Fruit fly (Drosophila melanogaster) whole organism, embryonic: ENCODE results near the gene CG45544.

ENCODE experiments used
- Ada2b ChIP-seq: fragments of 200-800 bp; sonication (Bioruptor generic); IDR thresholded peaks from 2 replicates; pipeline ENCODE4 v1.3.6; 2022; ENCODE audit warnings: missing biosample characterization, missing genetic modification characterization
- Asciz ChIP-seq: fragments of 200-800 bp; sonication (Bioruptor generic); optimal IDR thresholded peaks from 2 replicates; lab custom pipeline; 2017; ENCODE audit warnings: missing biosample characterization, mild to moderate bottlenecking, missing genetic modification characterization, missing genetic modification reagents
- CG10267 ChIP-seq: fragments of 200-800 bp; sonication (Bioruptor generic); optimal IDR thresholded peaks from 2 replicates; lab custom pipeline; 2018; ENCODE audit warnings: missing biosample characterization, mild to moderate bottlenecking, missing genetic modification characterization, moderate library complexity
- CG11093 ChIP-seq: fragments of 200-800 bp; sonication (Bioruptor generic); IDR thresholded peaks from 3 replicates; pipeline ENCODE4 v1.3.6; 2022; ENCODE audit warnings: missing biosample characterization, missing genetic modification characterization
- CG1233 ChIP-seq: fragments of 200-800 bp; sonication (Bioruptor generic); optimal IDR thresholded peaks from 4 replicates; lab custom pipeline; 2018; ENCODE audit warnings: missing biosample characterization, mild to moderate bottlenecking, missing genetic modification characterization
- CG15601 ChIP-seq: fragments of 200-800 bp; sonication (Bioruptor generic); optimal IDR thresholded peaks from 3 replicates; lab custom pipeline; 2019; ENCODE audit warnings: missing biosample characterization, mild to moderate bottlenecking, missing genetic modification characterization, moderate library complexity
- CG17361 ChIP-seq: fragments of 200-800 bp; sonication (Bioruptor generic); IDR thresholded peaks from 3 replicates; pipeline ENCODE4 v1.3.6; 2022; ENCODE audit warnings: missing biosample characterization, missing genetic modification characterization
- CG18599 ChIP-seq: fragments of 200-800 bp; sonication (Bioruptor generic); optimal IDR thresholded peaks from 3 replicates; lab custom pipeline; 2017; ENCODE audit warnings: missing biosample characterization, missing genetic modification characterization, mild to moderate bottlenecking, moderate library complexity, missing genetic modification reagents
- CG3065 ChIP-seq: fragments of 200-800 bp; sonication (Bioruptor generic); optimal IDR thresholded peaks from 2 replicates; lab custom pipeline; 2016; ENCODE audit warnings: missing biosample characterization, missing genetic modification characterization
- CG31441 ChIP-seq: fragments of 200-800 bp; sonication (Bioruptor generic); IDR thresholded peaks from 2 replicates; pipeline ENCODE4 v1.3.6; 2022; ENCODE audit warnings: missing biosample characterization, missing genetic modification characterization
- CG4360 ChIP-seq: fragments of 200-800 bp; sonication (Bioruptor generic); IDR thresholded peaks from 2 replicates; pipeline ENCODE4 v1.3.6; 2022; ENCODE audit warnings: missing biosample characterization, missing genetic modification characterization
- CG5180 ChIP-seq: fragments of 200-800 bp; sonication (Bioruptor generic); optimal IDR thresholded peaks from 3 replicates; lab custom pipeline; 2017; ENCODE audit warnings: missing biosample characterization, missing genetic modification characterization, mild to moderate bottlenecking, moderate library complexity, missing genetic modification reagents
- CG5953 ChIP-seq: fragments of 200-800 bp; sonication (Bioruptor generic); IDR thresholded peaks from 2 replicates; pipeline ENCODE4 v1.3.6; 2022; ENCODE audit warnings: missing biosample characterization, missing genetic modification characterization
- CG6175 ChIP-seq: fragments of 200-800 bp; sonication (Bioruptor generic); IDR thresholded peaks from 3 replicates; pipeline ENCODE4 v1.3.6; 2022; ENCODE audit warnings: missing biosample characterization, missing genetic modification characterization
- CG6272 ChIP-seq: fragments of 200-800 bp; sonication (Bioruptor generic); IDR thresholded peaks from 2 replicates; pipeline ENCODE4 v1.3.6; 2022; ENCODE audit warnings: missing biosample characterization, missing genetic modification characterization
- CG6654 ChIP-seq: fragments of 200-800 bp; sonication (Bioruptor generic); optimal IDR thresholded peaks from 2 replicates; lab custom pipeline; 2017; ENCODE audit warnings: missing biosample characterization, mild to moderate bottlenecking, missing genetic modification characterization
- CG7556 ChIP-seq: fragments of 200-800 bp; sonication (Bioruptor generic); optimal IDR thresholded peaks from 2 replicates; lab custom pipeline; 2017; ENCODE audit warnings: missing biosample characterization, mild to moderate bottlenecking, missing genetic modification characterization
- CG8944 ChIP-seq: fragments of 200-800 bp; sonication (Bioruptor generic); optimal IDR thresholded peaks from 3 replicates; lab custom pipeline; 2016; ENCODE audit warnings: missing biosample characterization, missing genetic modification characterization
- CG9609 ChIP-seq: fragments of 200-800 bp; sonication (Bioruptor generic); optimal IDR thresholded peaks from 3 replicates; lab custom pipeline; 2016; ENCODE audit warnings: missing biosample characterization, missing genetic modification characterization
- CHES-1-like ChIP-seq: fragments of 200-800 bp; sonication (Bioruptor generic); optimal IDR thresholded peaks from 2 replicates; lab custom pipeline; 2016; ENCODE audit warnings: missing biosample characterization, missing genetic modification characterization
- CoRest ChIP-seq: fragments of 200-800 bp; sonication (Bioruptor generic); optimal IDR thresholded peaks from 3 replicates; lab custom pipeline; 2018; ENCODE audit warnings: missing biosample characterization, mild to moderate bottlenecking, missing genetic modification characterization, moderate library complexity
- Dad ChIP-seq: fragments of 200-800 bp; sonication (Bioruptor generic); optimal IDR thresholded peaks from 3 replicates; lab custom pipeline; 2016; ENCODE audit warnings: missing biosample characterization, missing genetic modification characterization
- Dek ChIP-seq: fragments of 200-800 bp; sonication (Bioruptor generic); optimal IDR thresholded peaks from 3 replicates; lab custom pipeline; 2019; ENCODE audit warnings: missing biosample characterization, mild to moderate bottlenecking, missing genetic modification characterization, moderate library complexity
- Dp ChIP-seq: fragments of 200-800 bp; sonication (Bioruptor generic); optimal IDR thresholded peaks from 2 replicates; lab custom pipeline; 2018; ENCODE audit warnings: missing biosample characterization, mild to moderate bottlenecking, missing genetic modification characterization, moderate library complexity
- Hr3 ChIP-seq: fragments of 200-800 bp; sonication (Bioruptor generic); optimal IDR thresholded peaks from 3 replicates; lab custom pipeline; 2016; ENCODE audit warnings: missing biosample characterization, missing genetic modification characterization
- Hsf ChIP-seq: fragments of 200-800 bp; sonication (Bioruptor generic); optimal IDR thresholded peaks from 3 replicates; lab custom pipeline; 2016; ENCODE audit warnings: missing biosample characterization, missing genetic modification characterization
- NFAT ChIP-seq: fragments of 200-800 bp; sonication (Bioruptor generic); IDR thresholded peaks from 2 replicates; pipeline ENCODE4 v1.3.6; 2022; ENCODE audit warnings: missing biosample characterization, missing genetic modification characterization
- NfI ChIP-seq: fragments of 200-800 bp; sonication (Bioruptor generic); optimal IDR thresholded peaks from 3 replicates; lab custom pipeline; 2018; ENCODE audit warnings: missing biosample characterization, mild to moderate bottlenecking, missing genetic modification characterization, moderate library complexity
- Oli ChIP-seq: fragments of 200-800 bp; sonication (Bioruptor generic); optimal IDR thresholded peaks from 2 replicates; lab custom pipeline; 2018; ENCODE audit warnings: missing biosample characterization, mild to moderate bottlenecking, missing genetic modification characterization, moderate library complexity
- Rfx ChIP-seq: fragments of 200-800 bp; sonication (Bioruptor generic); IDR thresholded peaks from 2 replicates; pipeline ENCODE4 v1.3.6; 2022; ENCODE audit warnings: missing biosample characterization, missing genetic modification characterization
- Sox102F ChIP-seq: fragments of 200-800 bp; sonication (Bioruptor generic); optimal IDR thresholded peaks from 2 replicates; lab custom pipeline; 2018; ENCODE audit warnings: missing biosample characterization, mild to moderate bottlenecking, missing genetic modification characterization, moderate library complexity
- Sry-δ ChIP-seq: fragments of 200-800 bp; sonication (Bioruptor generic); optimal IDR thresholded peaks from 2 replicates; lab custom pipeline; 2016; ENCODE audit warnings: missing biosample characterization, missing genetic modification characterization
- ara ChIP-seq: fragments of 200-800 bp; sonication (Bioruptor generic); IDR thresholded peaks from 2 replicates; pipeline ENCODE4 v1.3.6; 2022; ENCODE audit warnings: missing biosample characterization, missing genetic modification characterization
- ato ChIP-seq: fragments of 200-800 bp; sonication (Bioruptor generic); IDR thresholded peaks from 2 replicates; pipeline ENCODE4 v1.3.6; 2022; ENCODE audit warnings: missing biosample characterization, missing genetic modification characterization; ENCODE audit not compliant: partially characterized antibody
- cg ChIP-seq: fragments of 200-800 bp; sonication (Bioruptor generic); optimal IDR thresholded peaks from 3 replicates; lab custom pipeline; 2019; ENCODE audit warnings: missing biosample characterization, mild to moderate bottlenecking, missing genetic modification characterization, moderate library complexity
- croc ChIP-seq: fragments of 200-800 bp; sonication (Bioruptor generic); conservative IDR thresholded peaks from 3 replicates; pipeline ENCODE4 v1.3.6; 2022; ENCODE audit warnings: missing biosample characterization, missing genetic modification characterization
- da ChIP-seq: fragments of 200-800 bp; sonication (Bioruptor generic); optimal IDR thresholded peaks from 2 replicates; lab custom pipeline; 2016; ENCODE audit warnings: missing biosample characterization, missing genetic modification characterization
- emc ChIP-seq: fragments of 200-800 bp; sonication (Bioruptor generic); optimal IDR thresholded peaks from 2 replicates; lab custom pipeline; 2016; ENCODE audit warnings: missing biosample characterization, missing genetic modification characterization
- gcm ChIP-seq: fragments of 200-800 bp; sonication (Bioruptor generic); optimal IDR thresholded peaks from 2 replicates; lab custom pipeline; 2019; ENCODE audit warnings: missing biosample characterization, mild to moderate bottlenecking, missing genetic modification characterization, moderate library complexity
- inv ChIP-seq: fragments of 200-800 bp; sonication (Bioruptor generic); IDR thresholded peaks from 2 replicates; pipeline ENCODE4 v1.3.6; 2022; ENCODE audit warnings: missing biosample characterization, missing genetic modification characterization; ENCODE audit not compliant: partially characterized antibody
- jing ChIP-seq: fragments of 200-800 bp; sonication (Bioruptor generic); optimal IDR thresholded peaks from 2 replicates; lab custom pipeline; 2018; ENCODE audit warnings: missing biosample characterization, mild to moderate bottlenecking, missing genetic modification characterization
- klu ChIP-seq: fragments of 200-800 bp; sonication (Bioruptor generic); IDR thresholded peaks from 2 replicates; pipeline ENCODE4 v1.3.6; 2022; ENCODE audit warnings: missing biosample characterization, missing genetic modification characterization
- lbe ChIP-seq: fragments of 200-800 bp; sonication (Bioruptor generic); optimal IDR thresholded peaks from 2 replicates; lab custom pipeline; 2016; ENCODE audit warnings: missing biosample characterization, mild to moderate bottlenecking, missing genetic modification characterization
- nom ChIP-seq: fragments of 200-800 bp; sonication (Bioruptor generic); optimal IDR thresholded peaks from 2 replicates; lab custom pipeline; 2017; ENCODE audit warnings: missing biosample characterization, missing genetic modification characterization, mild to moderate bottlenecking, moderate library complexity, missing genetic modification reagents
- pan ChIP-seq, 4 experiments: fragments of >200 bp in 3 of 4; fragments of 200-800 bp in 1 of 4; sonication (Bioruptor generic) in 1 of 4; optimal IDR thresholded peaks in 3 of 4; IDR thresholded peaks in 1 of 4; 2 replicates each; pipeline versions ENCODE4 v1.3.6 to Lab custom; 2017 to 2022; ENCODE audit warnings: missing biosample characterization in 2 of 4, missing genetic modification characterization in 2 of 4, mixed read lengths in 1 of 4
- ro ChIP-seq: fragments of 200-800 bp; sonication (Bioruptor generic); IDR thresholded peaks from 2 replicates; pipeline ENCODE4 v1.3.6; 2022; ENCODE audit warnings: missing biosample characterization, missing genetic modification characterization
- scrt ChIP-seq: fragments of 200-800 bp; sonication (Bioruptor generic); optimal IDR thresholded peaks from 2 replicates; lab custom pipeline; 2018; ENCODE audit warnings: missing biosample characterization, mild to moderate bottlenecking, missing genetic modification characterization, moderate library complexity
- tin ChIP-seq: fragments of 200-800 bp; sonication (Bioruptor generic); optimal IDR thresholded peaks from 3 replicates; lab custom pipeline; 2016; ENCODE audit warnings: missing biosample characterization, missing genetic modification characterization
- vvl ChIP-seq: fragments of 200-800 bp; sonication (Bioruptor generic); IDR thresholded peaks from 2 replicates; pipeline ENCODE4 v1.3.6; 2022; ENCODE audit warnings: missing biosample characterization, missing genetic modification characterization
- zf30C ChIP-seq: fragments of 200-800 bp; sonication (Bioruptor generic); optimal IDR thresholded peaks from 3 replicates; lab custom pipeline; 2018; ENCODE audit warnings: missing biosample characterization, mild to moderate bottlenecking, missing genetic modification characterization

Gene CG45544

dm6 chr3R:29274590-29274989, 18.3 kb downstream of the CG45544 start (continued):
- TF ChIP-seq CG5953 (GFP tag; lab: Robert Waterston, UW) (no peak), Sox102F (GFP tag; lab: Kevin White, UChicago) (peak; percentile 76), CG17361 (peak; percentile 85), ato (GFP tag; lab: Robert Waterston, UW) (no peak), CG5180 (GFP tag; lab: Kevin White, UChicago) (peak; percentile 9), CG10267 (tag; lab: Kevin White, UChicago) (peak; percentile 74), Oli (tag; lab: Kevin White, UChicago) (peak; percentile 75), Rfx (peak; percentile 59), pan (optimal IDR thresholded peaks at IDR 0.05; lab: Kevin White, UChicago) (no peak), pan (GFP tag; optimal IDR thresholded peaks at IDR 0.05 in 1 of 2, IDR thresholded peaks at IDR 0.05 in 1 of 2) (peak in 1 of 2 experiments; percentile 62), CHES-1-like (GFP tag; lab: Kevin White, UChicago) (peak; percentile 41), NFAT (GFP tag; lab: Robert Waterston, UW) (no peak), vvl (peak; percentile 71), croc (GFP tag; lab: Robert Waterston, UW) (peak; percentile 21; the same call in 1 of the 3 replicates), NfI (GFP tag; lab: Kevin White, UChicago) (peak; percentile 49), Asciz (GFP tag; lab: Kevin White, UChicago) (peak; percentile 45), Dp (GFP tag; lab: Kevin White, UChicago) (no peak), Dad (GFP tag; lab: Kevin White, UChicago) (no peak), CG31441 (GFP tag; lab: Robert Waterston, UW) (peak; percentile 64), lbe (no peak), CG6654 (GFP tag; lab: Kevin White, UChicago) (peak; percentile 21), cg (no peak), Hsf (peak; percentile 59), nom (GFP tag; lab: Kevin White, UChicago) (no peak), ara (GFP tag; lab: Robert Waterston, UW) (peak; percentile 70; the same call in 1 of the 2 replicates), zf30C (GFP tag; lab: Kevin White, UChicago) (peak; percentile 56), inv (no peak), da (peak; percentile 14), CG1233 (GFP tag; lab: Kevin White, UChicago) (peak; percentile 21), CG18599 (GFP tag; lab: Kevin White, UChicago) (peak; percentile 57), jing (GFP tag; lab: Kevin White, UChicago) (peak; percentile 45), Dek (no peak), CG8944 (GFP tag; lab: Kevin White, UChicago) (peak; percentile 23), Ada2b (GFP tag; lab: Robert Waterston, UW) (peak; percentile 41; the same call in 1 of the 2 replicates), CG15601 (peak; percentile 82), CG6175 (GFP tag; lab: Robert Waterston, UW) (no peak), CG9609 (GFP tag; lab: Kevin White, UChicago) (peak; percentile 17), gcm (GFP tag; lab: Kevin White, UChicago) (peak; percentile 38), scrt (GFP tag; lab: Kevin White, UChicago) (peak; percentile 33), ro (no peak), CG6272 (no peak; the same call in 1 of the 2 replicates), CG11093 (GFP tag; lab: Robert Waterston, UW) (0 out of 3 replicates have a peak, but pooled peaks have one; percentile 31), tin (GFP tag; lab: Kevin White, UChicago) (peak; percentile 63), CG3065 (GFP tag; lab: Kevin White, UChicago) (peak; percentile 20), Sry-δ (GFP tag; lab: Kevin White, UChicago) (peak; percentile 4), emc (GFP tag; lab: Kevin White, UChicago) (no peak), CG7556 (GFP tag; lab: Kevin White, UChicago) (peak; percentile 47), Hr3 (GFP tag; lab: Kevin White, UChicago) (peak; percentile 64), klu (GFP tag; lab: Robert Waterston, UW) (no peak), CoRest (tag; lab: Kevin White, UChicago) (peak; percentile 83), CG4360 (GFP tag; lab: Robert Waterston, UW) (no peak)
